Fruit fly (Drosophila melanogaster) whole organism, embryonic: ENCODE data around the gene Cks85A.

ENCODE experiments used
- CG4820 ChIP-seq: fragments of 200-800 bp; sonication (Bioruptor generic); optimal IDR thresholded peaks from 3 replicates; lab custom pipeline; 2016; ENCODE audit warnings: missing biosample characterization, missing genetic modification characterization
- Chrac-16 ChIP-seq: fragments of 200-800 bp; sonication (Bioruptor generic); optimal IDR thresholded peaks from 3 replicates; lab custom pipeline; 2016; ENCODE audit warnings: missing biosample characterization, missing genetic modification characterization
- Usf ChIP-seq: fragments of 200-800 bp; sonication (Bioruptor generic); optimal IDR thresholded peaks from 2 replicates; lab custom pipeline; 2017; ENCODE audit warnings: missing genotype, missing biosample characterization, missing genetic modification characterization

DNA sequence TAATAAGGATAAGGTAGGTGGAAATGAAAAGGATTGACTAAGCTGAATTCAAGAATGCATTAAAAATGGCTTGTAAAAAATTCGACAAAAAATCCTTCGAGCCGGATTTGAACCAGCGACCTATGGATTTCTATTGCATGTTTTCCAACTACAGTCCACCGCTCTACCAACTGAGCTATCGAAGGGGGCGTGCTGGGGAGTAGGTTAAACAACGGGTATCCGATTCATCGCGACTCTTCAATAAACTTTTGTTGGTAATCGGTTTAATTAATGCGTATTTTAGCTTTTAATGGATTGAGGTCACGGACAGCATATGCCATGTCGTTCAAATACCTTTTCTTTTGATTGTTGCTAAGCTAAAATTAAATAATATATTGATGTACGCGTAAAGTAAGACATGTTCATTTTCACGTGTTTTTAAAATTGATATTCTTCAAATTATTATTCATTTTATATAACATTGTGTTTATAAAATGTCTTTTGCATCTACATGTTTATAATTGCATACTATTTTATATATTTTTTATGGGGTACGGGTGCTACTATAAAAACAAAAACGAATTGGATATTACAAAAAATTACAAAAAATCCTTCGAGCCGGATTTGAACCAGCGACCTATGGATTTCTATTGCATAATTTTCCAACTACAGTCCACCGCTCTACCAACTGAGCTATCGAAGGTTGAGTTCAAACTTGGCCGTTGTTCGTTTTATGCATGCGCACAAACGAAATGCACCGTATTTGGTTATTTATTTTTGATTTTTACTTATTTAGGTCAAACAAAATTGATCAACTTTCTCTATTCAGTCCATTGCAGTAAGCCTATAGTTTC, 50.0 kb downstream of the Cks85A start:
- TF ChIP-seq Usf (GFP tag; lab: Kevin White, UChicago) = no peak
- no peak for TF ChIP-seq CG4820 (GFP tag; lab: Kevin White, UChicago)
- TF ChIP-seq Chrac-16 (GFP tag; lab: Kevin White, UChicago) = no peak
